Worm (Caenorhabditis elegans) whole organism, L4/young adult: Measurements from ENCODE around the gene srt-23.

Experiments
- W03F9.2 ChIP-seq: fragments of 150-350 bp; optimal IDR thresholded peaks from 2 replicates; lab custom pipeline; 2014; ENCODE audit warnings: missing biosample characterization, missing genetic modification characterization
- dao-5 ChIP-seq: sonication (generic microtip); optimal IDR thresholded peaks from 2 replicates; lab custom pipeline; 2016; ENCODE audit warnings: missing genotype, missing genetic modification characterization, moderate library complexity, missing compliant biosample characterization
- him-1 ChIP-seq: sonication (generic microtip); optimal IDR thresholded peaks from 2 replicates; lab custom pipeline; 2016; ENCODE audit warnings: missing genotype, missing genetic modification reagents, missing genetic modification characterization, missing compliant biosample characterization

- TF ChIP-seq W03F9.2 (tag; lab: Kevin White, UChicago), result no peak
- TF ChIP-seq him-1, result no peak
- TF ChIP-seq dao-5, result no peak
These were observed 5.5 kb downstream of the srt-23 start for ce11 chrIV:762016-762459.
